Worm (Caenorhabditis elegans) whole organism, L4 larva: ENCODE measurements around the gene snf-7.
A peak's percentile ranks its signal among the peaks of the same experiment; 100 is the strongest.

Source experiments
- R02D3.7 ChIP-seq: fragments of 150-350 bp; sonication (generic microtip); optimal IDR thresholded peaks from 3 replicates; lab custom pipeline; 2014; ENCODE audit warnings: missing biosample characterization, missing genetic modification characterization
- lsy-2 ChIP-seq, 2 experiments: fragments of 150-350 bp in 1 of 2; sonication (generic microtip) in 1 of 2; optimal IDR thresholded peaks; 2 replicates each; lab custom pipeline; 2014 to 2017; ENCODE audit warnings: missing biosample characterization in 2 of 2, missing genetic modification characterization in 2 of 2
- mdt-29 ChIP-seq: fragments of 200-800 bp; sonication (Bioruptor generic); IDR thresholded peaks from 2 replicates; pipeline ENCODE4 v1.3.6; 2022; ENCODE audit warnings: missing genetic modification reagents, missing genetic modification characterization, missing compliant biosample characterization
- nhr-10 ChIP-seq: fragments of 150-350 bp; optimal IDR thresholded peaks from 2 replicates; lab custom pipeline; 2014; ENCODE audit warnings: missing biosample characterization, missing genetic modification characterization
- pha-4 ChIP-seq, 2 experiments: fragments of 150-350 bp in 1 of 2; fragments of 200-800 bp in 1 of 2; sonication (Bioruptor generic) in 1 of 2; IDR thresholded peaks in 1 of 2; optimal IDR thresholded peaks in 1 of 2; 2 replicates each; pipeline versions ENCODE4 v1.3.6 to Lab custom; 2014 to 2022; ENCODE audit warnings: missing genetic modification characterization in 2 of 2, missing genetic modification reagents in 2 of 2, missing biosample characterization in 1 of 2, missing compliant biosample characterization in 1 of 2
- pqm-1 ChIP-seq: sonication (generic microtip); optimal IDR thresholded peaks from 2 replicates; lab custom pipeline; 2017; ENCODE audit warnings: missing biosample characterization, missing genetic modification characterization
- rbr-2 ChIP-seq: sonication (generic microtip); optimal IDR thresholded peaks from 2 replicates; lab custom pipeline; 2016; ENCODE audit warnings: missing genotype, missing genetic modification characterization, missing compliant biosample characterization
- snpc-4 ChIP-seq: fragments of 150-350 bp; optimal IDR thresholded peaks from 2 replicates; lab custom pipeline; 2014; ENCODE audit warnings: missing biosample characterization, missing genetic modification characterization
- zip-2 ChIP-seq: fragments of 150-350 bp; optimal IDR thresholded peaks from 2 replicates; lab custom pipeline; 2014; ENCODE audit warnings: missing biosample characterization, missing genetic modification characterization

ce11 chrIII:12971828-12972379 is 33.4 kb upstream of the snf-7 start:
- TF ChIP-seq snpc-4 (tag; lab: Kevin White, UChicago) = no peak
- TF ChIP-seq pha-4 (GFP tag; IDR thresholded peaks at IDR 0.05; lab: Robert Waterston, UW) = no peak
- TF ChIP-seq pha-4 (tag; optimal IDR thresholded peaks at IDR 0.05; lab: Kevin White, UChicago) = no peak
- TF ChIP-seq rbr-2 = no peak
- TF ChIP-seq R02D3.7 (tag; lab: Kevin White, UChicago) = no peak
- TF ChIP-seq lsy-2 (tag; optimal IDR thresholded peaks at IDR 0.05; lab: Kevin White, UChicago) = peak in 1 of 2 experiments; percentile 82
- no peak for TF ChIP-seq mdt-29 (GFP tag; lab: Robert Waterston, UW)
- TF ChIP-seq zip-2 (tag; lab: Kevin White, UChicago) = no peak
- TF ChIP-seq nhr-10 = no peak
- TF ChIP-seq pqm-1 (tag; lab: Kevin White, UChicago) = no peak
